Fruit fly (Drosophila melanogaster) whole organism, embryonic: ENCODE data around the gene Rassf.

ENCODE experiments used
- CG11085 ChIP-seq: fragments of 200-800 bp; sonication (Bioruptor generic); IDR thresholded peaks from 2 replicates; pipeline ENCODE4 v1.3.6; 2022; ENCODE audit warnings: missing biosample characterization, missing genetic modification characterization
- CG11504 ChIP-seq: fragments of 200-800 bp; sonication (Bioruptor generic); optimal IDR thresholded peaks from 3 replicates; lab custom pipeline; 2019; ENCODE audit warnings: missing biosample characterization, mild to moderate bottlenecking, missing genetic modification characterization, moderate library complexity
- CG12104 ChIP-seq: fragments of 200-800 bp; sonication (Bioruptor generic); optimal IDR thresholded peaks from 3 replicates; lab custom pipeline; 2016; ENCODE audit warnings: missing biosample characterization, missing genetic modification characterization
- CG14014 ChIP-seq: fragments of 200-800 bp; sonication (Bioruptor generic); IDR thresholded peaks from 2 replicates; pipeline ENCODE4 v1.3.6; 2022; ENCODE audit warnings: missing biosample characterization, missing genetic modification characterization
- CG2202 ChIP-seq: fragments of 200-800 bp; sonication (Bioruptor generic); optimal IDR thresholded peaks from 2 replicates; lab custom pipeline; 2018; ENCODE audit warnings: missing biosample characterization, mild to moderate bottlenecking, missing genetic modification characterization
- CG2678 ChIP-seq: fragments of 200-800 bp; sonication (Bioruptor generic); optimal IDR thresholded peaks from 3 replicates; lab custom pipeline; 2019; ENCODE audit warnings: missing biosample characterization, mild to moderate bottlenecking, missing genetic modification characterization, moderate library complexity
- CG2712 ChIP-seq: fragments of 200-800 bp; optimal IDR thresholded peaks from 3 replicates; lab custom pipeline; 2019; ENCODE audit warnings: missing biosample characterization, mild to moderate bottlenecking, missing genetic modification characterization, moderate library complexity
- CG31388 ChIP-seq: fragments of 200-800 bp; sonication (Bioruptor generic); optimal IDR thresholded peaks from 2 replicates; lab custom pipeline; 2016; ENCODE audit warnings: missing biosample characterization, missing genetic modification characterization
- CG6791 ChIP-seq: fragments of 200-800 bp; sonication (Bioruptor generic); IDR thresholded peaks from 3 replicates; pipeline ENCODE4 v1.3.6; 2022; ENCODE audit warnings: missing biosample characterization, missing genetic modification characterization; ENCODE audit not compliant: partially characterized antibody
- CG7786 ChIP-seq: fragments of 200-800 bp; sonication (Bioruptor generic); optimal IDR thresholded peaks from 2 replicates; lab custom pipeline; 2016; ENCODE audit warnings: missing biosample characterization, missing genetic modification characterization
- D19A ChIP-seq: fragments of 200-800 bp; optimal IDR thresholded peaks from 3 replicates; lab custom pipeline; 2019; ENCODE audit warnings: missing biosample characterization, mild to moderate bottlenecking, missing genetic modification characterization, moderate library complexity
- Drgx ChIP-seq: fragments of 200-800 bp; sonication (Bioruptor generic); IDR thresholded peaks from 2 replicates; pipeline ENCODE4 v1.3.6; 2022; ENCODE audit warnings: missing biosample characterization, missing genetic modification characterization
- E2f1 ChIP-seq: fragments of 200-800 bp; sonication (Bioruptor generic); IDR thresholded peaks from 2 replicates; pipeline ENCODE4 v1.3.6; 2022; ENCODE audit warnings: missing biosample characterization, missing genetic modification characterization
- Fer1 ChIP-seq: fragments of 200-800 bp; sonication (Bioruptor generic); optimal IDR thresholded peaks from 2 replicates; lab custom pipeline; 2017; ENCODE audit warnings: missing biosample characterization, mild to moderate bottlenecking, missing genetic modification characterization
- Hr51 ChIP-seq, 2 experiments: fragments of 200-800 bp; sonication (Bioruptor generic); optimal IDR thresholded peaks; 2 replicates in 1 of 2; 3 replicates in 1 of 2; lab custom pipeline; 2016 to 2018; ENCODE audit warnings: missing biosample characterization in 2 of 2, missing genetic modification characterization in 2 of 2, mild to moderate bottlenecking in 1 of 2, moderate library complexity in 1 of 2
- Hr78 ChIP-seq, 2 experiments: fragments of 200-800 bp in 1 of 2; fragments of >200 bp in 1 of 2; sonication (Bioruptor generic) in 1 of 2; optimal IDR thresholded peaks; 2 replicates each; lab custom pipeline; 2017 to 2019; ENCODE audit warnings: missing biosample characterization in 2 of 2, missing genetic modification characterization in 2 of 2, mild to moderate bottlenecking in 1 of 2, moderate library complexity in 1 of 2
- Med ChIP-seq: fragments of 200-800 bp; sonication (Bioruptor generic); peaks from one replicate; lab custom pipeline; 2016; ENCODE audit warnings: missing biosample characterization, missing genetic modification characterization, mild to moderate bottlenecking, inconsistent platforms, moderate library complexity
- NC2β ChIP-seq: fragments of 200-800 bp; sonication (Bioruptor generic); optimal IDR thresholded peaks from 2 replicates; lab custom pipeline; 2016; ENCODE audit warnings: missing biosample characterization, missing genetic modification characterization
- Neu2 ChIP-seq: fragments of 200-800 bp; sonication (Bioruptor generic); optimal IDR thresholded peaks from 3 replicates; lab custom pipeline; 2016; ENCODE audit warnings: missing biosample characterization, missing genetic modification characterization, borderline replicate concordance
- Oaz ChIP-seq: fragments of 200-800 bp; sonication (Bioruptor generic); IDR thresholded peaks from 2 replicates; pipeline ENCODE4 v1.3.6; 2022; ENCODE audit warnings: missing biosample characterization, missing genetic modification characterization
- Pdp1 ChIP-seq, 2 experiments: fragments of 200-800 bp; sonication (Bioruptor generic); optimal IDR thresholded peaks; 3 replicates each; lab custom pipeline; 2016; ENCODE audit warnings: missing biosample characterization in 2 of 2, missing genetic modification characterization in 2 of 2, mild to moderate bottlenecking in 1 of 2, moderate library complexity in 1 of 2
- ara ChIP-seq: fragments of 200-800 bp; sonication (Bioruptor generic); IDR thresholded peaks from 2 replicates; pipeline ENCODE4 v1.3.6; 2022; ENCODE audit warnings: missing biosample characterization, missing genetic modification characterization
- bsh ChIP-seq, 2 experiments: fragments of 200-800 bp; sonication (Bioruptor generic); optimal IDR thresholded peaks; 2 replicates each; lab custom pipeline; 2017 to 2018; ENCODE audit warnings: mild to moderate bottlenecking in 2 of 2, missing biosample characterization in 2 of 2, missing genetic modification characterization in 2 of 2, moderate library complexity in 1 of 2
- cato ChIP-seq: fragments of 200-800 bp; sonication (Bioruptor generic); optimal IDR thresholded peaks from 2 replicates; lab custom pipeline; 2016; ENCODE audit warnings: missing biosample characterization, missing genetic modification characterization, borderline replicate concordance
- gem ChIP-seq: fragments of 200-800 bp; sonication (Bioruptor generic); optimal IDR thresholded peaks from 2 replicates; lab custom pipeline; 2019; ENCODE audit warnings: missing biosample characterization, mild to moderate bottlenecking, missing genetic modification characterization, moderate library complexity
- h ChIP-seq: fragments of >200 bp; optimal IDR thresholded peaks from 2 replicates; lab custom pipeline; 2017
- kay ChIP-seq: fragments of 200-800 bp; sonication (Bioruptor generic); optimal IDR thresholded peaks from 2 replicates; lab custom pipeline; 2016; ENCODE audit warnings: missing biosample characterization, missing genetic modification characterization
- lbe ChIP-seq: fragments of 200-800 bp; sonication (Bioruptor generic); optimal IDR thresholded peaks from 2 replicates; lab custom pipeline; 2016; ENCODE audit warnings: missing biosample characterization, mild to moderate bottlenecking, missing genetic modification characterization
- prd ChIP-seq, 3 experiments: fragments of >200 bp in 2 of 3; fragments of 200-800 bp in 1 of 3; sonication (Bioruptor generic) in 1 of 3; optimal IDR thresholded peaks in 2 of 3; IDR thresholded peaks in 1 of 3; 2 replicates in 2 of 3; 3 replicates in 1 of 3; pipeline versions ENCODE4 v1.3.6 to Lab custom; 2017 to 2022; ENCODE audit warnings: missing biosample characterization in 1 of 3, missing genetic modification characterization in 1 of 3
- rib ChIP-seq: fragments of 200-800 bp; sonication (Bioruptor generic); IDR thresholded peaks from 2 replicates; pipeline ENCODE4 v1.3.6; 2022; ENCODE audit warnings: missing biosample characterization, missing genetic modification characterization
- row ChIP-seq: fragments of 200-800 bp; sonication (Bioruptor generic); IDR thresholded peaks from 3 replicates; pipeline ENCODE4 v1.3.6; 2022; ENCODE audit warnings: missing biosample characterization, missing genetic modification characterization
- sd ChIP-seq: fragments of 200-800 bp; sonication (Bioruptor generic); optimal IDR thresholded peaks from 3 replicates; lab custom pipeline; 2018; ENCODE audit warnings: missing biosample characterization, mild to moderate bottlenecking, missing genetic modification characterization, moderate library complexity
- sens ChIP-seq: fragments of 200-800 bp; sonication (Bioruptor generic); peaks from one replicate; lab custom pipeline; 2016; ENCODE audit warnings: missing biosample characterization, missing genetic modification characterization
- shn ChIP-seq: fragments of 200-800 bp; sonication (Bioruptor generic); optimal IDR thresholded peaks from 3 replicates; lab custom pipeline; 2016; ENCODE audit warnings: missing biosample characterization, missing genetic modification characterization
- slp2 ChIP-seq: fragments of 200-800 bp; sonication (Bioruptor generic); optimal IDR thresholded peaks from 2 replicates; lab custom pipeline; 2016; ENCODE audit warnings: missing biosample characterization, missing genetic modification characterization
- stwl ChIP-seq: fragments of 200-800 bp; sonication (Bioruptor generic); optimal IDR thresholded peaks from 3 replicates; lab custom pipeline; 2018; ENCODE audit warnings: missing biosample characterization, mild to moderate bottlenecking, missing genetic modification characterization, moderate library complexity
- tgo ChIP-seq: fragments of 200-800 bp; sonication (Bioruptor generic); IDR thresholded peaks from 3 replicates; pipeline ENCODE4 v1.3.6; 2022; ENCODE audit warnings: missing biosample characterization, missing genetic modification characterization
- tll ChIP-seq, 2 experiments: fragments of 200-800 bp in 1 of 2; fragments of >200 bp in 1 of 2; sonication (Bioruptor generic) in 1 of 2; optimal IDR thresholded peaks; 2 replicates each; lab custom pipeline; 2017 to 2019; ENCODE audit warnings: missing biosample characterization in 2 of 2, missing genetic modification characterization in 2 of 2, mild to moderate bottlenecking in 1 of 2, moderate library complexity in 1 of 2
- zen ChIP-seq: fragments of 200-800 bp; sonication (Bioruptor generic); optimal IDR thresholded peaks from 3 replicates; lab custom pipeline; 2018; ENCODE audit warnings: missing biosample characterization, mild to moderate bottlenecking, missing genetic modification characterization, moderate library complexity

Gene Rassf

dm6 chr3R:23147058-23147457 is 29.3 kb upstream of the Rassf start (continued):
- no peak for TF ChIP-seq stwl (tag; lab: Kevin White, UChicago)

DNA sequence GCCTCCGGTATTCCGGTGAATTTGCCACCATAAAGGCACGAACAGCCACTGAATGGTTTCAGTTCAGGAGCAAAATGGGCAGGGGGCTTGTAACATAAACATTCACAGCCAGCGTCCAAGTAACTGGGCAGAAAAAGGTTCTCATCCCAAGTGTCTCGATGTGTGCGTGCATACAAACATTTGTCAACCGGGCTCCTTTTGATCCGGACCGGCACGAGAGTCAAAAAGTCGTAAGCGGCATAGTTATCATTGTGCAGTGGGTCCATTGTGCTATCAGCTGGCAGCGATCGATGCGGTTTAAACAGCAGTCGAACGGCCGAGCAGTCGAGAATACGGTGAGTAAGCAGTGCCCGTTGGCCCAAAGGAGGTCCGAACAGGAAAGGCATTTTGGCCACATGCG is 27.9 kb upstream of the Rassf start:
- TF ChIP-seq Neu2 (GFP tag; lab: Kevin White, UChicago), result peak; percentile 94
- TF ChIP-seq CG12104 (GFP tag; lab: Kevin White, UChicago), result no peak
- no peak for TF ChIP-seq CG31388
- no peak for TF ChIP-seq Hr78 (GFP tag; optimal IDR thresholded peaks at IDR 0.05; lab: Kevin White, UChicago)
- TF ChIP-seq tgo, result no peak
- no peak for TF ChIP-seq CG11085 (GFP tag; lab: Robert Waterston, UW)
- TF ChIP-seq shn (GFP tag; lab: Kevin White, UChicago), result no peak
- TF ChIP-seq CG14014 (GFP tag; lab: Robert Waterston, UW), result no peak
- no peak for TF ChIP-seq CG6791
- no peak for TF ChIP-seq bsh (GFP tag; optimal IDR thresholded peaks at IDR 0.05; lab: Kevin White, UChicago)
- TF ChIP-seq Fer1, result no peak
- no peak for TF ChIP-seq h (lab: Kevin White, UChicago)
- TF ChIP-seq NC2β (GFP tag; lab: Kevin White, UChicago), result no peak
- TF ChIP-seq slp2 (GFP tag; lab: Kevin White, UChicago), result no peak
- peak in 1 of 2 experiments; percentile 0 for TF ChIP-seq tll (GFP tag; optimal IDR thresholded peaks at IDR 0.05; lab: Kevin White, UChicago)
- TF ChIP-seq lbe (GFP tag; lab: Kevin White, UChicago), result no peak
- TF ChIP-seq CG2202 (tag; lab: Kevin White, UChicago), result no peak
- peak; percentile 33 for TF ChIP-seq zen (tag; lab: Kevin White, UChicago)
- no peak for TF ChIP-seq Hr51 (GFP tag; optimal IDR thresholded peaks at IDR 0.05; lab: Kevin White, UChicago)
- TF ChIP-seq CG2678 (tag; lab: Kevin White, UChicago), result no peak

DNA sequence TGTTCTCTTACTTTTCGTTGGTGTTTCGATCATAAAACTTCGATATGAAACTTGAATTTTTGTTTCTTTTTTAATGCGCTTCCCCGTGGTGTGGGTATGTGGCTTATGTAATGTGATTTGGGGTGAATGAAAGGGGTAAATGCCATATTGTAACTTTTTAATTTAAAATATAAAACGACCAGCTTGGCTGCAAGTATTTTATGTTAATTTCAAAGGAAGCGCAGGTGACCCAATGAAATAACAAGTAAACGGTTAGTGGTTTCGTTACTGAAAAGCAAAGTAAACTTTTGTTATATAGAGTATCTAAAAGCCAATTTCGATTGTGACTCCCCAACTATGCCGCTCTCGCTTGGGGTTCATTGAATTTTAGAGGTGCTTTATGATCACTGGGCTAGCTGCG is 26.9 kb upstream of the Rassf start:
- TF ChIP-seq Oaz (no peak), sd (peak; percentile 2), rib (no peak), Drgx (GFP tag; lab: Robert Waterston, UW) (0 out of 2 replicates have a peak, but pooled peaks have one; percentile 23), cato (GFP tag; lab: Kevin White, UChicago) (no peak), CG2712 (tag; lab: Kevin White, UChicago) (peak; percentile 29), E2f1 (GFP tag; lab: Robert Waterston, UW) (peak; percentile 14; the same call in 1 of the 2 replicates), kay (GFP tag; lab: Kevin White, UChicago) (no peak), D19A (tag; lab: Kevin White, UChicago) (peak; percentile 52), row (peak; percentile 51; the same call in 1 of the 3 replicates), prd (optimal IDR thresholded peaks at IDR 0.05; lab: Kevin White, UChicago) (no peak), prd (GFP tag; IDR thresholded peaks at IDR 0.05; lab: Robert Waterston, UW) (peak; percentile 26; the same call in 1 of the 3 replicates), CG7786 (GFP tag; lab: Kevin White, UChicago) (no peak), gem (peak; percentile 5), Med (GFP tag; lab: Kevin White, UChicago) (peak; percentile 64), CG11504 (tag; lab: Kevin White, UChicago) (peak; percentile 20), ara (no peak), Pdp1 (GFP tag; optimal IDR thresholded peaks at IDR 0.05; lab: Kevin White, UChicago) (peak in 1 of 2 experiments; percentile 29), sens (peak; percentile 66)
- TF ChIP-seq, all 482 proteins: peak for 12
